Worm (Caenorhabditis elegans): ENCODE measurements around the gene C17A2.7.

DNA sequence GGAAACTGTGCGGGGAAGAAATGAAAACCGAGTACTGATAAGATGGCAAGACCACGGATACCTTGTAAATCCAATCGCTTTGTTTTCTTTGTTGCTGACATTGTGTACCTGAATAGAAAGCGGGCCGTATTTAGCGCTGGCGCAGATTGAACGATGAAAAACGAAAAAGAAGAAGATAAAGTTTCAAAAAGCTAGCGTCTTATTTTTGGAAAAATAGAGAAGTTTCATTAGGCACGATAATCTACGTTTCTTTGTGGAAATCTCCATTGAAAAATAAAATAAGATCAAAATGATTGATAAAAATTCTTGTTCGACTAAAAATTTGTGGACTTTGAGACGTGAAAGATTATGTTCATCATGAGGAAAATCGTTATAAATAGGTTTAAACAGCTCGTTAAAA is 7.3 kb downstream of the C17A2.7 start, which contains the start of gene oac-4:
- TF ChIP-seq him-1 (tag; optimal IDR thresholded peaks at IDR 0.05) = no peak
- no peak for TF ChIP-seq dao-5 (tag; optimal IDR thresholded peaks at IDR 0.05)
- no peak for TF ChIP-seq W03F9.2 (tag; optimal IDR thresholded peaks at IDR 0.05)
